Fruit fly (Drosophila melanogaster) whole organism, embryonic: ENCODE results near the gene natalisin.
A peak's percentile ranks its signal among the peaks of the same experiment; 100 is the strongest.

Source experiments
- Aef1 ChIP-seq: fragments of 200-800 bp; sonication (Bioruptor generic); IDR thresholded peaks from 3 replicates; pipeline ENCODE4 v1.3.6; 2022; ENCODE audit warnings: missing biosample characterization, missing genetic modification characterization
- Atf-2 ChIP-seq: fragments of 200-800 bp; sonication (Bioruptor generic); optimal IDR thresholded peaks from 2 replicates; lab custom pipeline; 2016; ENCODE audit warnings: missing biosample characterization, missing genetic modification characterization
- CG1024 ChIP-seq: fragments of 200-800 bp; sonication (Bioruptor generic); IDR thresholded peaks from 2 replicates; pipeline ENCODE4 v1.3.6; 2022; ENCODE audit warnings: missing biosample characterization, missing genetic modification characterization
- CG10321 ChIP-seq: fragments of 200-800 bp; sonication (Bioruptor generic); IDR thresholded peaks from 2 replicates; pipeline ENCODE4 v1.3.6; 2022; ENCODE audit warnings: missing biosample characterization, missing genetic modification characterization
- CG10462 ChIP-seq: fragments of 200-800 bp; sonication (Bioruptor generic); optimal IDR thresholded peaks from 2 replicates; lab custom pipeline; 2016; ENCODE audit warnings: missing biosample characterization, missing genetic modification characterization
- CG12104 ChIP-seq: fragments of 200-800 bp; sonication (Bioruptor generic); optimal IDR thresholded peaks from 3 replicates; lab custom pipeline; 2016; ENCODE audit warnings: missing biosample characterization, missing genetic modification characterization
- CG14050 ChIP-seq: fragments of 200-800 bp; sonication (Bioruptor generic); IDR thresholded peaks from 3 replicates; pipeline ENCODE4 v1.3.6; 2022; ENCODE audit warnings: missing biosample characterization, missing genetic modification characterization
- CG14965 ChIP-seq: fragments of 200-800 bp; sonication (Bioruptor generic); optimal IDR thresholded peaks from 2 replicates; lab custom pipeline; 2016; ENCODE audit warnings: missing biosample characterization, missing genetic modification characterization, borderline replicate concordance
- CG17186 ChIP-seq: fragments of 200-800 bp; sonication (Bioruptor generic); optimal IDR thresholded peaks from 3 replicates; lab custom pipeline; 2017; ENCODE audit warnings: missing biosample characterization, missing genetic modification reagents, missing genetic modification characterization
- CG17802 ChIP-seq: fragments of 200-800 bp; sonication (Bioruptor generic); optimal IDR thresholded peaks from 2 replicates; lab custom pipeline; 2018; ENCODE audit warnings: missing biosample characterization, mild to moderate bottlenecking, missing genetic modification characterization, moderate library complexity
- CG17829 ChIP-seq: fragments of 200-800 bp; optimal IDR thresholded peaks from 2 replicates; lab custom pipeline; 2019; ENCODE audit warnings: missing biosample characterization, mild to moderate bottlenecking, missing genetic modification characterization, moderate library complexity
- CG18476 ChIP-seq: fragments of 200-800 bp; sonication (Bioruptor generic); optimal IDR thresholded peaks from 2 replicates; lab custom pipeline; 2016; ENCODE audit warnings: missing biosample characterization, mild to moderate bottlenecking, missing genetic modification characterization
- CG2129 ChIP-seq: fragments of 200-800 bp; sonication (Bioruptor generic); IDR thresholded peaks from 2 replicates; pipeline ENCODE4 v1.3.6; 2022; ENCODE audit warnings: missing biosample characterization, missing genetic modification characterization; ENCODE audit not compliant: partially characterized antibody
- CG2202 ChIP-seq: fragments of 200-800 bp; sonication (Bioruptor generic); optimal IDR thresholded peaks from 2 replicates; lab custom pipeline; 2018; ENCODE audit warnings: missing biosample characterization, mild to moderate bottlenecking, missing genetic modification characterization
- CG32772 ChIP-seq: fragments of 200-800 bp; sonication (Bioruptor generic); IDR thresholded peaks from 2 replicates; pipeline ENCODE4 v1.3.6; 2022; ENCODE audit warnings: missing biosample characterization, missing genetic modification characterization
- CG4820 ChIP-seq: fragments of 200-800 bp; sonication (Bioruptor generic); optimal IDR thresholded peaks from 3 replicates; lab custom pipeline; 2016; ENCODE audit warnings: missing biosample characterization, missing genetic modification characterization
- CG5180 ChIP-seq: fragments of 200-800 bp; sonication (Bioruptor generic); optimal IDR thresholded peaks from 3 replicates; lab custom pipeline; 2017; ENCODE audit warnings: missing biosample characterization, missing genetic modification characterization, mild to moderate bottlenecking, moderate library complexity, missing genetic modification reagents
- CG6689 ChIP-seq: fragments of 200-800 bp; sonication (Bioruptor generic); IDR thresholded peaks from 2 replicates; pipeline ENCODE4 v1.3.6; 2022; ENCODE audit warnings: missing biosample characterization, missing genetic modification characterization
- CG7271 ChIP-seq: fragments of 200-800 bp; sonication (Bioruptor generic); optimal IDR thresholded peaks from 2 replicates; lab custom pipeline; 2018; ENCODE audit warnings: missing biosample characterization, mild to moderate bottlenecking, missing genetic modification characterization, moderate library complexity
- Dad ChIP-seq: fragments of 200-800 bp; sonication (Bioruptor generic); optimal IDR thresholded peaks from 3 replicates; lab custom pipeline; 2016; ENCODE audit warnings: missing biosample characterization, missing genetic modification characterization
- Doc2 ChIP-seq: fragments of 200-800 bp; sonication (Bioruptor generic); IDR thresholded peaks from 2 replicates; pipeline ENCODE4 v1.3.6; 2022; ENCODE audit warnings: missing biosample characterization, missing genetic modification characterization
- Fer2 ChIP-seq: fragments of 200-800 bp; sonication (Bioruptor generic); optimal IDR thresholded peaks from 2 replicates; lab custom pipeline; 2018; ENCODE audit warnings: missing biosample characterization, mild to moderate bottlenecking, missing genetic modification characterization, moderate library complexity
- Lhr ChIP-seq: fragments of 200-800 bp; sonication (Bioruptor generic); optimal IDR thresholded peaks from 3 replicates; lab custom pipeline; 2017; ENCODE audit warnings: mild to moderate bottlenecking, missing biosample characterization, missing genetic modification reagents, missing genetic modification characterization
- Lim3 ChIP-seq: fragments of 200-800 bp; sonication (Bioruptor generic); IDR thresholded peaks from 2 replicates; pipeline ENCODE4 v1.3.6; 2022; ENCODE audit warnings: missing biosample characterization, missing genetic modification characterization
- NfI ChIP-seq: fragments of 200-800 bp; sonication (Bioruptor generic); optimal IDR thresholded peaks from 3 replicates; lab custom pipeline; 2018; ENCODE audit warnings: missing biosample characterization, mild to moderate bottlenecking, missing genetic modification characterization, moderate library complexity
- PHDP ChIP-seq: fragments of 200-800 bp; sonication (Bioruptor generic); optimal IDR thresholded peaks from 3 replicates; lab custom pipeline; 2018; ENCODE audit warnings: missing biosample characterization, mild to moderate bottlenecking, missing genetic modification characterization, moderate library complexity
- Sry-δ ChIP-seq: fragments of 200-800 bp; sonication (Bioruptor generic); optimal IDR thresholded peaks from 2 replicates; lab custom pipeline; 2016; ENCODE audit warnings: missing biosample characterization, missing genetic modification characterization
- ap ChIP-seq: fragments of 200-800 bp; sonication (Bioruptor generic); IDR thresholded peaks from 2 replicates; pipeline ENCODE4 v1.3.6; 2022; ENCODE audit warnings: missing biosample characterization, missing genetic modification characterization
- bcd ChIP-seq: fragments of 200-800 bp; sonication (Bioruptor generic); optimal IDR thresholded peaks from 2 replicates; lab custom pipeline; 2017; ENCODE audit warnings: missing biosample characterization, mild to moderate bottlenecking, missing genetic modification characterization
- chn ChIP-seq: fragments of 200-800 bp; sonication (Bioruptor generic); optimal IDR thresholded peaks from 2 replicates; lab custom pipeline; 2016; ENCODE audit warnings: missing biosample characterization, missing genetic modification characterization
- dan ChIP-seq: fragments of 200-800 bp; sonication (Bioruptor generic); IDR thresholded peaks from 2 replicates; pipeline ENCODE4 v1.3.6; 2022; ENCODE audit warnings: missing biosample characterization, missing genetic modification characterization
- disco-r ChIP-seq: fragments of 200-800 bp; sonication (Bioruptor generic); optimal IDR thresholded peaks from 2 replicates; lab custom pipeline; 2016; ENCODE audit warnings: missing biosample characterization, missing genetic modification characterization
- eve ChIP-seq, 2 experiments: fragments of >200 bp; optimal IDR thresholded peaks; 2 replicates each; lab custom pipeline; 2017; ENCODE audit warnings: missing biosample characterization in 2 of 2, missing genetic modification characterization in 2 of 2
- fd64A ChIP-seq: fragments of 200-800 bp; sonication (Bioruptor generic); optimal IDR thresholded peaks from 3 replicates; lab custom pipeline; 2018; ENCODE audit warnings: missing biosample characterization, mild to moderate bottlenecking, missing genetic modification characterization
- gcm2 ChIP-seq: fragments of 200-800 bp; sonication (Bioruptor generic); optimal IDR thresholded peaks from 2 replicates; lab custom pipeline; 2016; ENCODE audit warnings: missing biosample characterization, missing genetic modification characterization
- gem ChIP-seq: fragments of 200-800 bp; sonication (Bioruptor generic); optimal IDR thresholded peaks from 2 replicates; lab custom pipeline; 2019; ENCODE audit warnings: missing biosample characterization, mild to moderate bottlenecking, missing genetic modification characterization, moderate library complexity
- gt ChIP-seq: fragments of 200-800 bp; sonication (Bioruptor generic); IDR thresholded peaks from 2 replicates; pipeline ENCODE4 v1.3.6; 2022; ENCODE audit warnings: missing biosample characterization, missing genetic modification characterization
- nerfin-1 ChIP-seq: fragments of 200-800 bp; sonication (Bioruptor generic); optimal IDR thresholded peaks from 3 replicates; lab custom pipeline; 2019; ENCODE audit warnings: missing biosample characterization, mild to moderate bottlenecking, missing genetic modification characterization, moderate library complexity
- nom ChIP-seq: fragments of 200-800 bp; sonication (Bioruptor generic); optimal IDR thresholded peaks from 2 replicates; lab custom pipeline; 2017; ENCODE audit warnings: missing biosample characterization, missing genetic modification characterization, mild to moderate bottlenecking, moderate library complexity, missing genetic modification reagents
- pan ChIP-seq, 4 experiments: fragments of >200 bp in 3 of 4; fragments of 200-800 bp in 1 of 4; sonication (Bioruptor generic) in 1 of 4; optimal IDR thresholded peaks in 3 of 4; IDR thresholded peaks in 1 of 4; 2 replicates each; pipeline versions ENCODE4 v1.3.6 to Lab custom; 2017 to 2022; ENCODE audit warnings: missing biosample characterization in 2 of 4, missing genetic modification characterization in 2 of 4, mixed read lengths in 1 of 4
- phol ChIP-seq: fragments of 200-800 bp; sonication (Bioruptor generic); optimal IDR thresholded peaks from 3 replicates; lab custom pipeline; 2018; ENCODE audit warnings: missing biosample characterization, mild to moderate bottlenecking, missing genetic modification characterization, moderate library complexity
- pum ChIP-seq: fragments of 200-800 bp; sonication (Bioruptor generic); optimal IDR thresholded peaks from 2 replicates; lab custom pipeline; 2016; ENCODE audit warnings: missing biosample characterization, missing genetic modification characterization
- rib ChIP-seq: fragments of 200-800 bp; sonication (Bioruptor generic); IDR thresholded peaks from 2 replicates; pipeline ENCODE4 v1.3.6; 2022; ENCODE audit warnings: missing biosample characterization, missing genetic modification characterization
- row ChIP-seq: fragments of 200-800 bp; sonication (Bioruptor generic); IDR thresholded peaks from 3 replicates; pipeline ENCODE4 v1.3.6; 2022; ENCODE audit warnings: missing biosample characterization, missing genetic modification characterization
- slp2 ChIP-seq: fragments of 200-800 bp; sonication (Bioruptor generic); optimal IDR thresholded peaks from 2 replicates; lab custom pipeline; 2016; ENCODE audit warnings: missing biosample characterization, missing genetic modification characterization
- trem ChIP-seq: fragments of 200-800 bp; optimal IDR thresholded peaks from 3 replicates; lab custom pipeline; 2019; ENCODE audit warnings: missing biosample characterization, mild to moderate bottlenecking, missing genetic modification characterization, moderate library complexity
- twi ChIP-seq: fragments of 200-800 bp; optimal IDR thresholded peaks from 2 replicates; lab custom pipeline; 2019; ENCODE audit warnings: missing biosample characterization, mild to moderate bottlenecking, missing genetic modification characterization, moderate library complexity
- tx ChIP-seq: fragments of 200-800 bp; sonication (Bioruptor generic); optimal IDR thresholded peaks from 2 replicates; lab custom pipeline; 2016; ENCODE audit warnings: missing biosample characterization, missing genetic modification characterization
- usp ChIP-seq: fragments of >200 bp; optimal IDR thresholded peaks from 2 replicates; lab custom pipeline; 2017; ENCODE audit warnings: missing biosample characterization, missing genetic modification characterization

natalisin gene

dm6 chr3R:14413406-14414043 lies 4.9 kb upstream of the natalisin start (continued):
- TF ChIP-seq PHDP (peak; percentile 49), fd64A (GFP tag; lab: Kevin White, UChicago) (peak; percentile 26), CG6689 (GFP tag; lab: Robert Waterston, UW) (peak; percentile 60), CG10321 (GFP tag; lab: Robert Waterston, UW) (no peak), Atf-2 (GFP tag; lab: Kevin White, UChicago) (peak; percentile 11), pan (optimal IDR thresholded peaks at IDR 0.05; lab: Kevin White, UChicago) (no peak), pan (GFP tag; optimal IDR thresholded peaks at IDR 0.05 in 1 of 2, IDR thresholded peaks at IDR 0.05 in 1 of 2) (peak in 1 of 2 experiments; percentile 62), gcm2 (no peak), CG2202 (tag; lab: Kevin White, UChicago) (no peak), ap (GFP tag; lab: Robert Waterston, UW) (peak; percentile 71), CG2129 (GFP tag; lab: Robert Waterston, UW) (no peak), pum (GFP tag; lab: Kevin White, UChicago) (peak; percentile 47), trem (peak; percentile 41), CG1024 (GFP tag; lab: Robert Waterston, UW) (peak; percentile 73), Lhr (GFP tag; lab: Kevin White, UChicago) (peak; percentile 21), NfI (GFP tag; lab: Kevin White, UChicago) (peak; percentile 45), chn (GFP tag; lab: Kevin White, UChicago) (peak; percentile 58), CG7271 (tag; lab: Kevin White, UChicago) (no peak), nom (GFP tag; lab: Kevin White, UChicago) (peak; percentile 88), rib (no peak), CG32772 (GFP tag; lab: Robert Waterston, UW) (peak; percentile 65), Aef1 (GFP tag; lab: Robert Waterston, UW) (peak; percentile 56; the same call in 2 of the 3 replicates), dan (no peak), CG14965 (GFP tag; lab: Kevin White, UChicago) (peak; percentile 3), gt (GFP tag; lab: Robert Waterston, UW) (peak; percentile 59; the same call in 1 of the 2 replicates), CG17186 (GFP tag; lab: Kevin White, UChicago) (peak; percentile 0), eve (GFP tag; optimal IDR thresholded peaks at IDR 0.05; lab: Kevin White, UChicago) (no peak), slp2 (GFP tag; lab: Kevin White, UChicago) (peak; percentile 52), row (GFP tag; lab: Robert Waterston, UW) (peak; percentile 51), Fer2 (tag; lab: Kevin White, UChicago) (no peak), Dad (GFP tag; lab: Kevin White, UChicago) (peak; percentile 13), nerfin-1 (tag; lab: Kevin White, UChicago) (no peak), CG17829 (peak; percentile 61), tx (GFP tag; lab: Kevin White, UChicago) (peak; percentile 21), disco-r (GFP tag; lab: Kevin White, UChicago) (no peak), CG17802 (peak; percentile 36), twi (tag; lab: Kevin White, UChicago) (peak; percentile 75), CG5180 (GFP tag; lab: Kevin White, UChicago) (no peak), CG12104 (peak; percentile 19), bcd (GFP tag; lab: Kevin White, UChicago) (peak; percentile 40), usp (GFP tag; lab: Kevin White, UChicago) (no peak), Lim3 (GFP tag; lab: Robert Waterston, UW) (peak; percentile 26; the same call in 1 of the 2 replicates), CG14050 (GFP tag; lab: Robert Waterston, UW) (peak; percentile 10; the same call in 1 of the 3 replicates), CG10462 (peak; percentile 31), CG4820 (GFP tag; lab: Kevin White, UChicago) (peak; percentile 70), gem (peak; percentile 70), Doc2 (GFP tag; lab: Robert Waterston, UW) (no peak), Sry-δ (GFP tag; lab: Kevin White, UChicago) (peak; percentile 15), CG18476 (GFP tag; lab: Kevin White, UChicago) (peak; percentile 25), phol (tag; lab: Kevin White, UChicago) (peak; percentile 66)
